Worm (Caenorhabditis elegans) whole organism, L4/young adult: Measurements from ENCODE around the gene F35C11.4.

ENCODE experiments used
- W03F9.2 ChIP-seq: fragments of 150-350 bp; optimal IDR thresholded peaks from 2 replicates; lab custom pipeline; 2014; ENCODE audit warnings: missing biosample characterization, missing genetic modification characterization
- him-1 ChIP-seq: sonication (generic microtip); optimal IDR thresholded peaks from 2 replicates; lab custom pipeline; 2016; ENCODE audit warnings: missing genotype, missing genetic modification reagents, missing genetic modification characterization, missing compliant biosample characterization

DNA sequence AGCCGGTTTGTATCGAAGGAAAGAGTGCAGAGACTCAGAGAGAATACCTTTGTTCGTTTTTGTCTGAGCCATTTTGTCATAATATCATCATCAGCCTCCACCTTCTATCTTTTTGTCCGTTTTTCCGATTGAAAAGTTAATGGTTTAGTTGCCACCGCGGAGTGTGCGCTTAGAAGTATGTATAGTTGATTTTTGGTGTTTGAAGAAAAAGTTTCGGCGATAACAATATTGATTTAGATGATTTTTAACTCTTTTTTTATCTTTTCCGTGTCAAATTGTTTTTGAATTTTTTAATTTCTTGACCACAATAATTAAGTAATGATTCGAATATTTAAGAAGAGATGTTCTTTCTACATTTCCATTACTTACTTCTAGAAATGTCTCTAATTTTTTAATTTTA lies 43.2 kb upstream of the F35C11.4 start:
- no peak for TF ChIP-seq W03F9.2
- no peak for TF ChIP-seq him-1
